Fruit fly (Drosophila melanogaster): ENCODE data around the gene CG17841.

- TF ChIP-seq CG8478 (optimal IDR thresholded peaks at IDR 0.05) (no peak), CTCF (optimal IDR thresholded peaks at IDR 0.05) (no peak)
Measured at dm6 chrX:10397514-10398133, 29.8 kb downstream of the CG17841 start.

Measured in S2 (cell line).